Worm (Caenorhabditis elegans): ENCODE results near the gene ins-17.

DNA sequence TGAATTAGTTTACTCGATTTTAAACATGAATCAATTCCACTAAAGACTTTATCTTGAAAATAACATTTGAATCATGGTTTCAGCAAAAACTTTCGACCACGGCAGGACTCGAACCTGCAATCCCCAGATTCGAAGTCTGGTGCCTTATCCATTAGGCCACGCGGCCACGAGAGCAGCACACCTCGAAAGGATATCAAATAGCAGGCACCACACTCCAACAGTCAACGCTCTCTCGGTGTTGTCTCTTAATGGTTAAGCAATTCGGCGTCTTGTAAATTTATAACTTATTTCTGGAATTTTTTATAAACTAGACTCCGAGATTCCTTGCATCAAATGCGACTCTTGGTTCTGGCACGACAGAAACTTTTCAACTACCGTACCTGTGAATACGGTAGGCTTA lies 6.6 kb downstream of the ins-17 start:
- TF ChIP-seq efl-1 (GFP tag; optimal IDR thresholded peaks at IDR 0.05) = no peak
- TF ChIP-seq lin-35 (GFP tag; optimal IDR thresholded peaks at IDR 0.05) = peak in 1 of 3 experiments; percentile 68
- TF ChIP-seq tbx-9 (tag; optimal IDR thresholded peaks at IDR 0.05; ENCODE audit: borderline replicate concordance) = no peak
- peak; percentile 78; the same call in 1 of the 2 replicates for TF ChIP-seq Y56A3A.18 (GFP tag; IDR thresholded peaks at IDR 0.05)
- TF ChIP-seq aptf-2 (GFP tag; conservative IDR thresholded peaks at IDR 0.05) = no peak
- no peak for TF ChIP-seq F39B2.1 (GFP tag; IDR thresholded peaks at IDR 0.05)
- TF ChIP-seq ama-1 (optimal IDR thresholded peaks at IDR 0.05) = no peak
- TF ChIP-seq ama-1 (GFP tag; optimal IDR thresholded peaks at IDR 0.05) = peak in 1 of 2 experiments; percentile 84
- peak; percentile 83 for TF ChIP-seq F52B5.7 (tag; optimal IDR thresholded peaks at IDR 0.05)
- no peak for TF ChIP-seq pha-4 (tag; optimal IDR thresholded peaks at IDR 0.05)
- TF ChIP-seq hlh-12 (tag; optimal IDR thresholded peaks at IDR 0.05) = no peak
- TF ChIP-seq let-526 (GFP tag; IDR thresholded peaks at IDR 0.05) = peak; percentile 67; the same call in 1 of the 2 replicates
- no peak for TF ChIP-seq snpc-4 (GFP tag; optimal IDR thresholded peaks at IDR 0.05)
- peak in 3 of 4 experiments; percentile 67 to 77 (median 75) for TF ChIP-seq snpc-4 (tag; optimal IDR thresholded peaks at IDR 0.05)
- peak; percentile 73 for TF ChIP-seq unc-130 (GFP tag; optimal IDR thresholded peaks at IDR 0.05)

Measured in whole organism, young adult.